Worm (Caenorhabditis elegans): Measurements from ENCODE around the gene dhhc-5.

The dhhc-5 gene

DNA sequence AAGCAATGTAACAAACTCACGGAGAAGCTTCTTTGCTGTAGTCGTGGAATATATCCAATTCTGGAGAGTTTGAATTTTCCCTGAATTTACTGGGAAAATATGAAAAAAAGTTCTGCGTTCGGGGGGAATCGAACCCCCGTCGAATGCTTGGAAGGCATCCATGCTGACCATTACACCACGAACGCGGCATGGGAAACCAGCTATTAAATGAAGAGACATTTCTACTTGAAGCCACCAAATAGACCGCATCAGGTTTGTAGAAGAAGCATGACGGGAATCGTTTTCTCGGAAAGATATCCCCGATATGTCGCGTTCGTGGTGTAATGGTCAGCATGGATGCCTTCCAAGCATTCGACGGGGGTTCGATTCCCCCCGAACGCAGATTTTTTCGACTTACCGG lies 39.6 kb upstream of the dhhc-5 start (continued):
- TF ChIP-seq ztf-7 (tag; optimal IDR thresholded peaks at IDR 0.05) (no peak), ces-1 (GFP tag; optimal IDR thresholded peaks at IDR 0.05) (no peak), nhr-76 (tag; optimal IDR thresholded peaks at IDR 0.05) (no peak), rbr-2 (tag; optimal IDR thresholded peaks at IDR 0.05) (peak; percentile 39), spr-3 (GFP tag; optimal IDR thresholded peaks at IDR 0.05) (peak; percentile 19), lin-13 (GFP tag; optimal IDR thresholded peaks at IDR 0.05) (peak; percentile 46), dpl-1 (GFP tag; optimal IDR thresholded peaks at IDR 0.05) (peak; percentile 9), nhr-237 (tag; optimal IDR thresholded peaks at IDR 0.05) (no peak), dmd-8 (GFP tag; IDR thresholded peaks at IDR 0.05) (peak; percentile 81), egl-43 (GFP tag; IDR thresholded peaks at IDR 0.05) (peak; percentile 84), nhr-77 (tag; optimal IDR thresholded peaks at IDR 0.05) (no peak), ama-1 (optimal IDR thresholded peaks at IDR 0.05) (no peak), lir-3 (tag; optimal IDR thresholded peaks at IDR 0.05) (peak; percentile 10), zip-11 (GFP tag; IDR thresholded peaks at IDR 0.05) (no peak), ceh-82 (tag; optimal IDR thresholded peaks at IDR 0.05) (no peak), tag-97 (GFP tag; IDR thresholded peaks at IDR 0.05) (no peak), mxl-2 (GFP tag; conservative IDR thresholded peaks at IDR 0.05) (0 out of 2 replicates have a peak, but pooled peaks have one; percentile 55), daf-16 (GFP tag; optimal IDR thresholded peaks at IDR 0.05) (peak; percentile 23 to 36), daf-16 (tag; optimal IDR thresholded peaks at IDR 0.05) (peak; percentile 32), zip-2 (tag; optimal IDR thresholded peaks at IDR 0.05) (peak; percentile 66), F26F4.8 (GFP tag; conservative IDR thresholded peaks at IDR 0.05) (peak; percentile 73), T26A8.4 (GFP tag; IDR thresholded peaks at IDR 0.05) (peak; percentile 80), fkh-10 (GFP tag; optimal IDR thresholded peaks at IDR 0.05) (no peak), T20F7.1 (GFP tag; optimal IDR thresholded peaks at IDR 0.05) (no peak), vab-7 (GFP tag; IDR thresholded peaks at IDR 0.05) (peak; percentile 71), skn-1 (tag; optimal IDR thresholded peaks at IDR 0.05) (no peak), tra-1 (GFP tag; IDR thresholded peaks at IDR 0.05) (peak; percentile 77), arid-1 (GFP tag; conservative IDR thresholded peaks at IDR 0.05) (peak; percentile 86), nhr-11 (tag; optimal IDR thresholded peaks at IDR 0.05) (no peak), attf-4 (tag; optimal IDR thresholded peaks at IDR 0.05) (no peak), dve-1 (tag; optimal IDR thresholded peaks at IDR 0.05; ENCODE audit: insufficient read depth) (peak; percentile 43), Y48G9A.11 (GFP tag; IDR thresholded peaks at IDR 0.05) (peak; percentile 64), snpc-4 (tag; optimal IDR thresholded peaks at IDR 0.05) (no peak), set-16 (GFP tag; IDR thresholded peaks at IDR 0.05) (no peak), ceh-62 (tag; optimal IDR thresholded peaks at IDR 0.05) (no peak), pha-4 (GFP tag; IDR thresholded peaks at IDR 0.05) (peak; percentile 66; the same call in 1 of the 2 replicates), pha-4 (tag; optimal IDR thresholded peaks at IDR 0.05) (no peak), zag-1 (tag; optimal IDR thresholded peaks at IDR 0.05) (no peak), dmd-9 (GFP tag; IDR thresholded peaks at IDR 0.05) (0 out of 2 replicates have a peak, but pooled peaks have one; percentile 17)

DNA sequence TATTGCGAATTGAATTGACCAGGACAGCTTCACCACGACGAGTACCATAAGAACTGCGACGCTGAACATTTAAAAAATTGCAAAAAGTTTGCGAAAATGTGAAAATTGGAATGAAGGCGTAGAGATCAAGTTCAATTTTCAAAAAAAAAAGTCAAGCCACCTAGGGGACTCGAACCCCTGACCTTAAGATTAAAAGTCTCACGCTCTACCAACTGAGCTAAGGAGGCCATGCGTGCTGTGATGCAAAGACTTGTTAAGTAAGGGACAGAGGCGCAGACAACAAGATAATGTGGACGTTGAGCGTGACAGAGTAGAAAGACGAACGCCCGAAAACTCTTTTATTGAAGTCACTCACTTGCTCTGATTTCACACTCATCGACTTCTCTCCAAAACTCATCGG lies 38.7 kb upstream of the dhhc-5 start:
- TF ChIP-seq nhr-6 (tag; optimal IDR thresholded peaks at IDR 0.05) = peak; percentile 49
- TF ChIP-seq zip-2 (tag; optimal IDR thresholded peaks at IDR 0.05) = no peak
- TF ChIP-seq attf-4 (tag; optimal IDR thresholded peaks at IDR 0.05) = no peak
- TF ChIP-seq spr-3 (GFP tag; optimal IDR thresholded peaks at IDR 0.05) = no peak
- TF ChIP-seq daf-8 (GFP tag; IDR thresholded peaks at IDR 0.05) = no peak
- TF ChIP-seq tra-1 (GFP tag; IDR thresholded peaks at IDR 0.05) = peak; percentile 92
- no peak for TF ChIP-seq hlh-11 (tag; optimal IDR thresholded peaks at IDR 0.05)
- no peak for TF ChIP-seq lin-15B (tag; optimal IDR thresholded peaks at IDR 0.05)
- peak in 1 of 2 experiments; percentile 62 for TF ChIP-seq hif-1 (tag; optimal IDR thresholded peaks at IDR 0.05)
- TF ChIP-seq zag-1 (tag; optimal IDR thresholded peaks at IDR 0.05) = no peak
- TF ChIP-seq nhr-41 (GFP tag; IDR thresholded peaks at IDR 0.05) = peak; percentile 91
- peak; percentile 86 for TF ChIP-seq hmg-1.1 (GFP tag; IDR thresholded peaks at IDR 0.05)
- TF ChIP-seq pha-4 (GFP tag; IDR thresholded peaks at IDR 0.05) = peak; percentile 89; the same call in 1 of the 2 replicates
- TF ChIP-seq pha-4 (tag; optimal IDR thresholded peaks at IDR 0.05) = no peak
- peak; percentile 65 for TF ChIP-seq dmd-6 (GFP tag; IDR thresholded peaks at IDR 0.05)
- TF ChIP-seq lin-1 (GFP tag; IDR thresholded peaks at IDR 0.05) = peak; percentile 62
- TF ChIP-seq ces-1 (GFP tag; optimal IDR thresholded peaks at IDR 0.05) = no peak
- TF ChIP-seq F44E2.7 (GFP tag; IDR thresholded peaks at IDR 0.05) = peak; percentile 75; the same call in 1 of the 2 replicates
- TF ChIP-seq gei-8 (GFP tag; optimal IDR thresholded peaks at IDR 0.05) = peak; percentile 38
- TF ChIP-seq F49E8.2 (tag; optimal IDR thresholded peaks at IDR 0.05; ENCODE audit: borderline replicate concordance) = peak; percentile 66
- peak; percentile 48 for TF ChIP-seq Y5F2A.4 (GFP tag; optimal IDR thresholded peaks at IDR 0.05)
- TF ChIP-seq nhr-237 (tag; optimal IDR thresholded peaks at IDR 0.05) = no peak
- TF ChIP-seq ZK337.2 (GFP tag; IDR thresholded peaks at IDR 0.05) = 0 out of 2 replicates have a peak, but pooled peaks have one; percentile 58
